Worm (Caenorhabditis elegans) whole organism, early embryonic: ENCODE measurements around the gene T08H10.3.

Experiments
- B0310.2 ChIP-seq: sonication (generic microtip); optimal IDR thresholded peaks from 2 replicates; lab custom pipeline; 2016; ENCODE audit warnings: mild to moderate bottlenecking, missing genetic modification characterization, missing compliant biosample characterization
- F13C5.2 ChIP-seq: sonication (generic microtip); optimal IDR thresholded peaks from 2 replicates; lab custom pipeline; 2017; ENCODE audit warnings: mild to moderate bottlenecking, missing genetic modification characterization, inconsistent platforms, missing compliant biosample characterization
- aly-1 ChIP-seq: sonication (generic microtip); optimal IDR thresholded peaks from 2 replicates; lab custom pipeline; 2016; ENCODE audit warnings: missing genetic modification characterization, missing compliant biosample characterization
- ama-1 ChIP-seq: fragments of 150-350 bp; optimal IDR thresholded peaks from 2 replicates; lab custom pipeline; 2014
- ceh-13 ChIP-seq: fragments of 200-800 bp; sonication (Bioruptor generic); optimal IDR thresholded peaks from 2 replicates; lab custom pipeline; 2018; ENCODE audit warnings: mild to moderate bottlenecking, missing genetic modification characterization, missing compliant biosample characterization
- ceh-36 ChIP-seq: sonication (generic microtip); optimal IDR thresholded peaks from 2 replicates; lab custom pipeline; 2016; ENCODE audit warnings: missing genetic modification characterization, inconsistent platforms, missing compliant biosample characterization
- ets-7 ChIP-seq: sonication (generic microtip); optimal IDR thresholded peaks from 2 replicates; lab custom pipeline; 2016; ENCODE audit warnings: missing genotype, missing genetic modification characterization, missing compliant biosample characterization
- flt-1 ChIP-seq: fragments of 200-800 bp; sonication (Bioruptor generic); IDR thresholded peaks from 2 replicates; pipeline ENCODE4 v1.3.6; 2022; ENCODE audit warnings: missing genetic modification characterization, missing compliant biosample characterization
- hmbx-1 ChIP-seq: sonication (generic microtip); optimal IDR thresholded peaks from 2 replicates; lab custom pipeline; 2016; ENCODE audit warnings: mild to moderate bottlenecking, missing genetic modification characterization, missing compliant biosample characterization
- hmg-4 ChIP-seq: fragments of 200-800 bp; sonication (Bioruptor generic); optimal IDR thresholded peaks from 2 replicates; lab custom pipeline; 2018; ENCODE audit warnings: mild to moderate bottlenecking, missing genetic modification characterization, missing compliant biosample characterization
- hnd-1 ChIP-seq: sonication (generic microtip); optimal IDR thresholded peaks from 2 replicates; lab custom pipeline; 2016; ENCODE audit warnings: missing genetic modification characterization, missing compliant biosample characterization
- pes-1 ChIP-seq: fragments of 200-800 bp; sonication (Bioruptor generic); IDR thresholded peaks from 2 replicates; pipeline ENCODE4 v1.3.6; 2022; ENCODE audit warnings: missing genetic modification reagents, missing genetic modification characterization, missing compliant biosample characterization
- scrt-1 ChIP-seq: fragments of 200-800 bp; sonication (Bioruptor generic); IDR thresholded peaks from 2 replicates; pipeline ENCODE4 v1.3.6; 2022; ENCODE audit warnings: missing genetic modification characterization, missing compliant biosample characterization
- sea-1 ChIP-seq: fragments of 200-800 bp; sonication (Bioruptor generic); conservative IDR thresholded peaks from 2 replicates; pipeline ENCODE4 v1.3.6; 2022; ENCODE audit warnings: missing genetic modification characterization, missing compliant biosample characterization
- tbx-11 ChIP-seq: fragments of 200-800 bp; sonication (Bioruptor generic); IDR thresholded peaks from 2 replicates; pipeline ENCODE4 v1.3.6; 2022; ENCODE audit warnings: missing genetic modification characterization, missing compliant biosample characterization
- tbx-37 ChIP-seq: fragments of 200-800 bp; sonication (Bioruptor generic); conservative IDR thresholded peaks from 2 replicates; pipeline ENCODE4 v1.3.6; 2022; ENCODE audit warnings: missing genetic modification reagents, missing genetic modification characterization, missing compliant biosample characterization
- tra-4 ChIP-seq: sonication (generic microtip); optimal IDR thresholded peaks from 2 replicates; lab custom pipeline; 2017; ENCODE audit warnings: missing genetic modification characterization, missing compliant biosample characterization

The T08H10.3 gene

DNA sequence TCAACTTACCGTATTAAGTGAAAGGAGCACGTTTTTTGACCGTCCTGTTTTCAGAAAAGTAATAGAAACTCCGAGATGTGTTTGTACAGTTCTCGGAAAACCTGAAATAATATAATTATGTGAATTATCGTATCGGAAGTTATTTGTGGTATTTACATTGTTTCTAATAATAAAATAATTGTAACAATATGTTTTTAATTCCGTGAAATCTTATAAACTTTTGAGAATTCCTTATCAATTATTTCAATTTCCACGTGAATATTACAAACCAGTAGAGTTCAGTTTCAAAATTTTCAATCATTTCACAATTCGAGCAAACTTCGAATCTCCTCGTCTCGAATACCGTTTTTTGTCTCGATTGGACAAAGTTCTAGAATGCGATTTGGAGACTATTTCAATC, at the start of gene T08H10.3:
TSS of gene T08H10.3 (plus strand) at position 301 of the 400 bp plus-strand sequence.
- TF ChIP-seq F13C5.2 (tag; lab: Kevin White, UChicago) (no peak), ceh-36 (tag; lab: Kevin White, UChicago) (no peak), scrt-1 (GFP tag; lab: Robert Waterston, UW) (no peak), hnd-1 (no peak), tbx-11 (GFP tag; lab: Robert Waterston, UW) (no peak), hmbx-1 (tag; lab: Kevin White, UChicago) (no peak), hmg-4 (GFP tag; lab: Kevin White, UChicago) (no peak)

DNA sequence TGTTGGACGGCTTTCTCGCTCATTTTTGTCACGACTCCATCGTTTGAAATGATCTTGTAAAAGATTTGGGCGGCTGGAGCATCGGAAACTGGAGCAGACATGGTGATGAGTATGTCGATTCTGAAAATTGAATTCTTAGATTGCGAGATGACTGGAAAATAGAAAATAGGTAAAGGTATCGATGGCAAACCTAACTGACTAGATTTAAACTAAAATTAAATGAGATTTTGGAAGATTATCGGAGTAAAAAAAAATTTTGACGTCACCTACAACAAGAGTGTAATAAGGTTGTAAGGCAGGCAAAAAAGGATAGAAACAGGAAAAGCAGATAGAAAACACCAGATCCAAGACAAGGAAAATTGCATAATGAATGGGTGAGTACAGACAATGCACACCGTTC, 49.7 kb upstream of the T08H10.3 start, which contains the start of gene skr-14:
TSS of gene skr-14 (minus strand) at position 101 of the 400 bp plus-strand sequence.
- TF ChIP-seq hnd-1 (no peak), ets-7 (tag; lab: Kevin White, UChicago) (no peak), tbx-11 (GFP tag; lab: Robert Waterston, UW) (no peak), ceh-13 (GFP tag; lab: Kevin White, UChicago) (no peak), scrt-1 (GFP tag; lab: Robert Waterston, UW) (no peak), sea-1 (GFP tag; lab: Robert Waterston, UW) (no peak), ama-1 (lab: Kevin White, UChicago) (no peak), hmbx-1 (tag; lab: Kevin White, UChicago) (no peak), ceh-36 (tag; lab: Kevin White, UChicago) (no peak)

DNA sequence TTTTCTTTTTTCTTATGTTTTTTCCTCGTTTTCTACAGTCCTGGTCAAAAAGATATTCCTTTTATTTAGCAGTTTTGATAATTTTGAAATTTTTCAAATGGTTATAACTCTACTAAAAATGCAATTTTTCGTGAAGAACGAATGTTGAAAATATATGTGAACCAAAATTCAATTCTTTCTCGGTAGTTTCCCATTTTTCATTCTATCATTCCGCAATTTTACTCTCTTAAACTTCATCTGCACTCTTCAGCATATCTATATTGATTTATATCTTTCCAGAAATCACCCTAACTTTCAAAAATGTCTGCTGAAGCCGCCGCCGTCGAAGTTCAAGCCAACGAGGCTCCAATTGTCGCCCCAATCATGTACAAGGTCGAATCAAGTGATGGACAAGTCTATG, 49.0 kb upstream of the T08H10.3 start, which contains the start of gene skr-7:
TSS of gene skr-7 (plus strand) at position 301 of the 400 bp plus-strand sequence.
- TF ChIP-seq tbx-37 (no peak), ceh-36 (tag; lab: Kevin White, UChicago) (no peak), sea-1 (GFP tag; lab: Robert Waterston, UW) (no peak), ceh-13 (GFP tag; lab: Kevin White, UChicago) (no peak), pes-1 (GFP tag; lab: Robert Waterston, UW) (no peak), F13C5.2 (tag; lab: Kevin White, UChicago) (no peak), hnd-1 (no peak), aly-1 (no peak), tra-4 (tag; lab: Kevin White, UChicago) (no peak), B0310.2 (tag; lab: Kevin White, UChicago) (no peak), hmbx-1 (tag; lab: Kevin White, UChicago) (no peak), ets-7 (tag; lab: Kevin White, UChicago) (no peak), scrt-1 (GFP tag; lab: Robert Waterston, UW) (no peak), flt-1 (GFP tag; lab: Robert Waterston, UW) (no peak), ama-1 (lab: Kevin White, UChicago) (no peak), tbx-11 (GFP tag; lab: Robert Waterston, UW) (no peak), hmg-4 (GFP tag; lab: Kevin White, UChicago) (no peak)

DNA sequence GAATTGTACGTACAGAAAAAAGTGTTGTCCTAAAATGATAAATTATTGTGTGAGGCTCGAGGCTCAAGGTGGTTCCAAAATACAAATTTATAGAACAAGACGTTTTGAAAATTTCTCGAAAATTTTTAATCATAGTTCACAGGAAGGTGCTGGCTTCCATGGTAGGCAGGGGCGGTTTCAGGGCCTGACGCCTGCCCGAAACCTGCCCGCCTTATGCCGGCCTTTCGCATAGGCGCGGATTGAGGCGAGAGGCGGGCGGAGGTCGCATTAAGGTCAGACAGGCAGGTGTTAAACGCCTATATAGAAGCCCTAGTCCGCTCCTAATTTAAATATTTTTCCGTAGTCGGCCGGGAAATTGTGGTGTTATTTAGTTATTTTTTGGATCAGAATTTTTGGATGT, 48.1 kb upstream of the T08H10.3 start:
- no peak for TF ChIP-seq scrt-1 (GFP tag; lab: Robert Waterston, UW)
- TF ChIP-seq flt-1 (GFP tag; lab: Robert Waterston, UW) = no peak
- TF ChIP-seq B0310.2 (tag; lab: Kevin White, UChicago) = no peak
- TF ChIP-seq hmbx-1 (tag; lab: Kevin White, UChicago) = no peak
- TF ChIP-seq pes-1 (GFP tag; lab: Robert Waterston, UW) = no peak
- no peak for TF ChIP-seq ceh-13 (GFP tag; lab: Kevin White, UChicago)
- no peak for TF ChIP-seq ets-7 (tag; lab: Kevin White, UChicago)
- no peak for TF ChIP-seq sea-1 (GFP tag; lab: Robert Waterston, UW)
- TF ChIP-seq aly-1 = no peak
- TF ChIP-seq hmg-4 (GFP tag; lab: Kevin White, UChicago) = no peak
- no peak for TF ChIP-seq hnd-1
- no peak for TF ChIP-seq ama-1 (lab: Kevin White, UChicago)
- no peak for TF ChIP-seq tbx-11 (GFP tag; lab: Robert Waterston, UW)
- TF ChIP-seq F13C5.2 (tag; lab: Kevin White, UChicago) = no peak

DNA sequence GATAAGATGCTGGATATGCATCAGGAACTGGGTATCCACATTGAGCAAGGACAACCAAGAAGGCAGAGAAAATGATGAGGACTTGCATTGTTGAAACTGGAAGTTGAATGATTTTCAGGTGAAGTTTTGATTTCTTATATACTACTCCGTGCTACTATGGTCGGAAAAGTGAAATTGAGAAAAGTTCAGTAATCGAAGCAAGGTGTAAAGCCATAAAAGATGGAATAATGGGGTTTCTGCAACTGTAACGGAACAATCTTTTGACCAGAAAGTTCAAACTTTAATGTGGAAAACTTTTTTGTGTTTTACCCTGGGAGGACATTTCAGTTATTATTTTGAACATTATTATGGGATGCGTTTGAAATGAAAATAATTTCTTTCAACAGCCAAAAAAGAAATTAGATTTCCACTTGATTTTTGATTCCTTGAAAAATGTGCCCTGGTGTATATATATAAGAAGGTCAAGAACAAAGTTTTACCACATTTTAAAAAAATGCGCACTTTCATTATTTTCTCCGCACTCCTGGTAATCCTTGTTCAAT, 47.2 kb upstream of the T08H10.3 start, which contains the start of the genes Y47D7A.9 and Y47D7A.19:
TSS of gene Y47D7A.9 (minus strand) at position 101 of the 542 bp plus-strand sequence.
TSS of gene Y47D7A.19 (plus strand) at position 492 of the 542 bp plus-strand sequence.
- TF ChIP-seq tbx-37 = no peak
- no peak for TF ChIP-seq ceh-36 (tag; lab: Kevin White, UChicago)
- no peak for TF ChIP-seq ets-7 (tag; lab: Kevin White, UChicago)
- no peak for TF ChIP-seq pes-1 (GFP tag; lab: Robert Waterston, UW)
- TF ChIP-seq ama-1 (lab: Kevin White, UChicago) = no peak
- no peak for TF ChIP-seq B0310.2 (tag; lab: Kevin White, UChicago)
- TF ChIP-seq tbx-11 (GFP tag; lab: Robert Waterston, UW) = no peak
- no peak for TF ChIP-seq tra-4 (tag; lab: Kevin White, UChicago)
- no peak for TF ChIP-seq hmg-4 (GFP tag; lab: Kevin White, UChicago)
- no peak for TF ChIP-seq flt-1 (GFP tag; lab: Robert Waterston, UW)
- TF ChIP-seq F13C5.2 (tag; lab: Kevin White, UChicago) = no peak
- TF ChIP-seq aly-1 = no peak
- TF ChIP-seq ceh-13 (GFP tag; lab: Kevin White, UChicago) = no peak
- TF ChIP-seq sea-1 (GFP tag; lab: Robert Waterston, UW) = no peak
- TF ChIP-seq hnd-1 = no peak
- no peak for TF ChIP-seq scrt-1 (GFP tag; lab: Robert Waterston, UW)

DNA sequence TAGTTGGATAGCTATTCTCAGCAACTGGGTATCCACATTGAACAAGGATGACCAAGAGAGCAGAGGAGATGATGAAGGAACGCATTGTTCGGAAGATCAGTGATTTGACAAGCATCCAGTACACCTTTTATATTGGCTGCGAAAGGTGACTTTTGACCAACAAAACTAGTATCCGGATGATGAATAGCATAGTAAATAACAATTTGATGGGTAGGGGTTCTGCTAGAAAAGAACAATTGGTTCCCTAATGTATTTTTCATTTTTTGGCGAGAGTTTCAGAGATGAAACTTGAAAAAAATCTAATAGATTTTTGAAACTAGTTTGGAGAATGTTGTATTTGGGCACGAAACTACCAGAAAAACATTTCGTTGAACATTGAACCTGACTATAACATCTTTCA, 43.0 kb upstream of the T08H10.3 start, which contains the start of gene Y47D7A.11:
TSS of gene Y47D7A.11 (minus strand) at position 101 of the 400 bp plus-strand sequence.
- TF ChIP-seq hnd-1 (no peak), sea-1 (GFP tag; lab: Robert Waterston, UW) (no peak), hmbx-1 (tag; lab: Kevin White, UChicago) (no peak), F13C5.2 (tag; lab: Kevin White, UChicago) (no peak), aly-1 (no peak), ama-1 (lab: Kevin White, UChicago) (no peak), ceh-13 (GFP tag; lab: Kevin White, UChicago) (no peak), ets-7 (tag; lab: Kevin White, UChicago) (no peak), ceh-36 (tag; lab: Kevin White, UChicago) (no peak), tbx-11 (GFP tag; lab: Robert Waterston, UW) (no peak), tra-4 (tag; lab: Kevin White, UChicago) (no peak), B0310.2 (tag; lab: Kevin White, UChicago) (no peak), scrt-1 (GFP tag; lab: Robert Waterston, UW) (no peak), flt-1 (GFP tag; lab: Robert Waterston, UW) (no peak), tbx-37 (no peak), pes-1 (GFP tag; lab: Robert Waterston, UW) (no peak)
